Worm (Caenorhabditis elegans) whole organism, L4 larva: ENCODE results near the gene M03C11.1.

Source experiments
- egl-27 ChIP-seq: sonication (generic microtip); optimal IDR thresholded peaks from 3 replicates; lab custom pipeline; 2017; ENCODE audit warnings: missing biosample characterization, missing genetic modification reagents, missing genetic modification characterization
- nhr-102 ChIP-seq: sonication (generic microtip); optimal IDR thresholded peaks from 2 replicates; lab custom pipeline; 2016; ENCODE audit warnings: mild to moderate bottlenecking, missing genetic modification characterization, moderate library complexity, missing compliant biosample characterization
- nhr-48 ChIP-seq: sonication (generic microtip); optimal IDR thresholded peaks from 2 replicates; lab custom pipeline; 2016; ENCODE audit warnings: mild to moderate bottlenecking, missing genetic modification characterization, missing compliant biosample characterization
- pha-4 ChIP-seq, 2 experiments: fragments of 150-350 bp in 1 of 2; fragments of 200-800 bp in 1 of 2; sonication (Bioruptor generic) in 1 of 2; IDR thresholded peaks in 1 of 2; optimal IDR thresholded peaks in 1 of 2; 2 replicates each; pipeline versions ENCODE4 v1.3.6 to Lab custom; 2014 to 2022; ENCODE audit warnings: missing genetic modification characterization in 2 of 2, missing genetic modification reagents in 2 of 2, missing biosample characterization in 1 of 2, missing compliant biosample characterization in 1 of 2
- zag-1 ChIP-seq: fragments of 150-350 bp; optimal IDR thresholded peaks from 2 replicates; lab custom pipeline; 2014; ENCODE audit warnings: missing biosample characterization, missing genetic modification characterization

- TF ChIP-seq pha-4 (GFP tag; IDR thresholded peaks at IDR 0.05; lab: Robert Waterston, UW) (no peak), pha-4 (tag; optimal IDR thresholded peaks at IDR 0.05; lab: Kevin White, UChicago) (no peak), nhr-102 (tag; lab: Kevin White, UChicago) (no peak), egl-27 (tag; lab: Kevin White, UChicago) (no peak), zag-1 (tag; lab: Kevin White, UChicago) (no peak), nhr-48 (tag; lab: Kevin White, UChicago) (no peak)
Measured at ce11 chrIII:10391628-10392027, 4.3 kb downstream of the M03C11.1 start, which contains the start of gene M03C11.9.
